Worm (Caenorhabditis elegans): ENCODE data around the gene clec-121.

DNA sequence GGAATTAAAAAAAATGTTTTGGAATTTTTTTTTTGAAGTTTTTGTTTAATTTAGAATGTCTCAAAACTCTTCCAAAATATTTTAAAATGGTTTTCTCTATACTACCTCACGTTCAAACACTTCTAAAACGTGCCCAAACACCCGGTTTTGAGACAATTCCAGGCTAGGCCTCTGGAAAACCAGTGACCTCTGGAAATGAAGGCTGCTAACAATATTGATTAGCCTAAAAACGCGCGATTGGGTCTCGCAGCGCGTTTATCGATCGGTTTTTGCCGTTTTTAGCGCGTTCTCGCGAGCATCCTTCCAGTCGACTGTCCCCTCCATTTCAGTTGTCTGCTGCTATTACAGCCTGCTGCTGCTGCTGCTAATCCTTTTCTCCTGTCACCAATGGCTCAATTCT lies 41.3 kb upstream of the clec-121 start, which contains the start of gene Y25C1A.6:
- no peak for TF ChIP-seq zag-1 (tag; optimal IDR thresholded peaks at IDR 0.05)
- TF ChIP-seq lin-39 (tag; optimal IDR thresholded peaks at IDR 0.05), result no peak
- no peak for TF ChIP-seq sem-4 (tag; optimal IDR thresholded peaks at IDR 0.05)
- TF ChIP-seq lin-13 (GFP tag; optimal IDR thresholded peaks at IDR 0.05), result no peak
- TF ChIP-seq nhr-237 (tag; optimal IDR thresholded peaks at IDR 0.05), result no peak

Data from whole organism, L2 larva.